Worm (Caenorhabditis elegans) whole organism, L4 larva: ENCODE results near the gene let-767.
A peak's percentile ranks its signal among the peaks of the same experiment; 100 is the strongest.

Experiments used
- R02D3.7 ChIP-seq: fragments of 150-350 bp; sonication (generic microtip); optimal IDR thresholded peaks from 3 replicates; lab custom pipeline; 2014; ENCODE audit warnings: missing biosample characterization, missing genetic modification characterization
- Y105C5A.15 ChIP-seq: fragments of 200-800 bp; sonication (Bioruptor generic); IDR thresholded peaks from 2 replicates; pipeline ENCODE4 v1.3.6; 2022; ENCODE audit warnings: missing genetic modification characterization, missing compliant biosample characterization
- Y48G9A.11 ChIP-seq: fragments of 200-800 bp; sonication (Bioruptor generic); IDR thresholded peaks from 2 replicates; pipeline ENCODE4 v1.3.6; 2022; ENCODE audit warnings: missing genetic modification reagents, missing genetic modification characterization, missing compliant biosample characterization
- Y5F2A.4 ChIP-seq: fragments of 200-800 bp; sonication (Bioruptor generic); optimal IDR thresholded peaks from 2 replicates; lab custom pipeline; 2018; ENCODE audit warnings: mild to moderate bottlenecking, missing genetic modification characterization, missing compliant biosample characterization
- Y75B8A.6 ChIP-seq: fragments of 200-800 bp; sonication (Bioruptor generic); IDR thresholded peaks from 2 replicates; pipeline ENCODE4 v1.3.6; 2022; ENCODE audit warnings: missing genetic modification reagents, missing genetic modification characterization, missing compliant biosample characterization
- ZK546.5 ChIP-seq, 2 experiments: sonication (generic microtip); optimal IDR thresholded peaks; 2 replicates each; lab custom pipeline; 2017; ENCODE audit warnings: missing biosample characterization in 2 of 2, missing genetic modification characterization in 2 of 2
- aha-1 ChIP-seq: fragments of 150-350 bp; peaks from one replicate; lab custom pipeline; 2014; ENCODE audit warnings: missing biosample characterization, missing genetic modification characterization
- arid-1 ChIP-seq: fragments of 200-800 bp; sonication (Bioruptor generic); conservative IDR thresholded peaks from 2 replicates; pipeline ENCODE4 v1.3.6; 2022; ENCODE audit warnings: missing genetic modification reagents, missing genetic modification characterization, missing compliant biosample characterization
- ceh-32 ChIP-seq: sonication (generic microtip); optimal IDR thresholded peaks from 2 replicates; lab custom pipeline; 2016; ENCODE audit warnings: mild to moderate bottlenecking, missing genetic modification characterization, missing compliant biosample characterization; ENCODE audit not compliant: poor library complexity
- ceh-62 ChIP-seq: sonication (generic microtip); optimal IDR thresholded peaks from 2 replicates; lab custom pipeline; 2017; ENCODE audit warnings: missing biosample characterization, missing genetic modification characterization
- ces-1 ChIP-seq: fragments of 150-350 bp; sonication (generic microtip); optimal IDR thresholded peaks from 4 replicates; lab custom pipeline; 2014; ENCODE audit warnings: missing biosample characterization, missing genetic modification reagents, missing genetic modification characterization
- ctbp-1 ChIP-seq: fragments of 200-800 bp; sonication (Bioruptor generic); IDR thresholded peaks from 2 replicates; pipeline ENCODE4 v1.3.6; 2022; ENCODE audit warnings: missing genetic modification reagents, missing genetic modification characterization, missing compliant biosample characterization
- daf-8 ChIP-seq: fragments of 200-800 bp; sonication (Bioruptor generic); IDR thresholded peaks from 2 replicates; pipeline ENCODE4 v1.3.6; 2022; ENCODE audit warnings: missing genetic modification characterization, missing compliant biosample characterization
- dmd-8 ChIP-seq: fragments of 200-800 bp; sonication (Bioruptor generic); IDR thresholded peaks from 2 replicates; pipeline ENCODE4 v1.3.6; 2022; ENCODE audit warnings: missing genetic modification characterization, missing compliant biosample characterization
- dmd-9 ChIP-seq: fragments of 200-800 bp; sonication (Bioruptor generic); IDR thresholded peaks from 2 replicates; pipeline ENCODE4 v1.3.6; 2022; ENCODE audit warnings: missing genetic modification reagents, missing genetic modification characterization, missing compliant biosample characterization
- fkh-10 ChIP-seq: fragments of 150-350 bp; optimal IDR thresholded peaks from 2 replicates; lab custom pipeline; 2014; ENCODE audit warnings: missing biosample characterization, missing genetic modification reagents, missing genetic modification characterization
- hif-1 ChIP-seq, 2 experiments: sonication (generic microtip); optimal IDR thresholded peaks; 2 replicates each; lab custom pipeline; 2016 to 2017; ENCODE audit warnings: missing compliant biosample characterization in 2 of 2, missing genetic modification characterization in 2 of 2, missing genetic modification reagents in 2 of 2, missing genotype in 2 of 2, mild to moderate bottlenecking in 1 of 2
- hlh-11 ChIP-seq: fragments of 200-800 bp; sonication (Bioruptor generic); optimal IDR thresholded peaks from 2 replicates; lab custom pipeline; 2018; ENCODE audit warnings: mild to moderate bottlenecking, missing genetic modification characterization, missing compliant biosample characterization
- lin-39 ChIP-seq: fragments of 150-350 bp; optimal IDR thresholded peaks from 2 replicates; lab custom pipeline; 2014; ENCODE audit warnings: missing biosample characterization, missing genetic modification reagents, missing genetic modification characterization
- madf-5 ChIP-seq, 2 experiments: fragments of 200-800 bp; sonication (Bioruptor generic); IDR thresholded peaks; 2 replicates each; pipeline ENCODE4 v1.3.6; 2022; ENCODE audit warnings: missing compliant biosample characterization in 2 of 2, missing genetic modification characterization in 2 of 2
- mes-2 ChIP-seq: sonication (generic microtip); optimal IDR thresholded peaks from 2 replicates; lab custom pipeline; 2016; ENCODE audit warnings: missing genotype, mild to moderate bottlenecking, missing genetic modification characterization, missing compliant biosample characterization; ENCODE audit not compliant: poor library complexity, severe bottlenecking
- mxl-2 ChIP-seq: fragments of 200-800 bp; sonication (Bioruptor generic); conservative IDR thresholded peaks from 2 replicates; pipeline ENCODE4 v1.3.6; 2022; ENCODE audit warnings: missing genetic modification reagents, missing genetic modification characterization, missing compliant biosample characterization
- nhr-102 ChIP-seq: sonication (generic microtip); optimal IDR thresholded peaks from 2 replicates; lab custom pipeline; 2016; ENCODE audit warnings: mild to moderate bottlenecking, missing genetic modification characterization, moderate library complexity, missing compliant biosample characterization
- nhr-25 ChIP-seq: sonication (generic microtip); optimal IDR thresholded peaks from 2 replicates; lab custom pipeline; 2017; ENCODE audit warnings: missing genetic modification characterization, mild to moderate bottlenecking, missing compliant biosample characterization, antibody characterized with exemption, moderate library complexity, borderline replicate concordance; ENCODE audit not compliant: insufficient read depth
- nhr-28 ChIP-seq: fragments of 150-350 bp; optimal IDR thresholded peaks from 2 replicates; lab custom pipeline; 2014; ENCODE audit warnings: missing biosample characterization, missing genetic modification characterization
- saeg-2 ChIP-seq: fragments of 200-800 bp; sonication (Bioruptor generic); IDR thresholded peaks from 2 replicates; pipeline ENCODE4 v1.3.6; 2022; ENCODE audit warnings: missing genetic modification reagents, missing genetic modification characterization, missing compliant biosample characterization
- sdz-12 ChIP-seq: fragments of 200-800 bp; sonication (Bioruptor generic); optimal IDR thresholded peaks from 2 replicates; lab custom pipeline; 2018; ENCODE audit warnings: mild to moderate bottlenecking, missing genetic modification characterization, missing compliant biosample characterization
- skn-1 ChIP-seq: fragments of 150-350 bp; optimal IDR thresholded peaks from 2 replicates; lab custom pipeline; 2014; ENCODE audit warnings: missing biosample characterization, missing genetic modification characterization
- spr-1 ChIP-seq: sonication (generic microtip); optimal IDR thresholded peaks from 2 replicates; lab custom pipeline; 2016; ENCODE audit warnings: mild to moderate bottlenecking, missing genetic modification characterization, missing compliant biosample characterization
- tag-97 ChIP-seq: fragments of 200-800 bp; sonication (Bioruptor generic); IDR thresholded peaks from 2 replicates; pipeline ENCODE4 v1.3.6; 2022; ENCODE audit warnings: missing genetic modification characterization, missing compliant biosample characterization
- tra-1 ChIP-seq: fragments of 200-800 bp; sonication (Bioruptor generic); IDR thresholded peaks from 2 replicates; pipeline ENCODE4 v1.3.6; 2022; ENCODE audit warnings: missing genetic modification reagents, missing genetic modification characterization, missing compliant biosample characterization
- unc-62 ChIP-seq, 3 experiments: fragments of 150-350 bp in 1 of 3; sonication (generic microtip); optimal IDR thresholded peaks in 2 of 3; peaks in 1 of 3; 1 replicate in 1 of 3; 2 replicates in 2 of 3; lab custom pipeline; 2014 to 2017; ENCODE audit warnings: missing biosample characterization in 3 of 3, missing genetic modification characterization in 3 of 3, missing genetic modification reagents in 3 of 3, missing genotype in 1 of 3
- zfp-2 ChIP-seq: sonication (generic microtip); optimal IDR thresholded peaks from 2 replicates; lab custom pipeline; 2016; ENCODE audit warnings: mild to moderate bottlenecking, missing genetic modification characterization, missing compliant biosample characterization

The let-767 gene

DNA sequence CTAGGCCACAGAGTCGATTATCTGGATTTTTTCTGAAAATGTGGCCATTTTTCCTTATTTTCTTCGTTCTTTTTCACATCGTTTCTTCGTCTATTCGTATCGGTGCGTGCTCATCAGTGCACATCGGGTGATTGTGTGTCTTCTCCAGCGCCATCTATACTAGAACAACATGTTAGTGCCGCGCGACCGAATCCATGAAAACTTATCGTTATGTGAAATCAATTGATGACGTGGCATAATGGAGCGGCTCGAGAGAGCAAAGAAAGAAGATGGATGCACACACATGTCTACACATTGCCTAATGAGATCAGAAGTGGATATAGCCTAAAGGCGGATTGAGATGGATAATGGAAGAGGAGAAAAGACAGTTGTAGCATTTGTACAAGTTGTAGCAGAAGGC lies 27.5 kb downstream of the let-767 start:
- TF ChIP-seq daf-8 (GFP tag; lab: Robert Waterston, UW) (no peak), unc-62 (GFP tag; optimal IDR thresholded peaks at IDR 0.05 in 1 of 2; lab: Kevin White, UChicago) (peak in 1 of 2 experiments; percentile 74), unc-62 (tag; optimal IDR thresholded peaks at IDR 0.05; lab: Kevin White, UChicago) (no peak), R02D3.7 (no peak), Y48G9A.11 (GFP tag; lab: Robert Waterston, UW) (no peak), aha-1 (peak; percentile 56)

DNA sequence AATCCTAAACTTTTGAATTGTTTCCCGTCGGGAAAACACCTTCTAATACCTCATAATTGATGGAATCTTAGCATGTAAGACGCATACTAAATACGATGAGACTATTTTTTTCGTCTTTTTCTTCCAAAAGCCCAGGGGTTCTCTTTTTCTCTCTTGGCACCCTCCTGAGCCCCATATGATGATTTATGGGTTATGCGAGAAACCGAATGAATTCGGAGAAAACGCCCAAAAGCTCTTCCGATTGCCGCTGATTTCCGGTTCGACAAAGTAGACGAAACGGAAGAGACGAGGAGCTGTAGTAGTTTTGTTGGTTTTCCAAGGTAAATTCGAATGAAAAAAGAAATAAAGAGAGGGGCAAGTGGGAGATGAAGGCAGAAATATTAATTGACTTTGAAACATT lies 28.3 kb downstream of the let-767 start:
- TF ChIP-seq Y5F2A.4 (GFP tag; lab: Kevin White, UChicago), result no peak
- no peak for TF ChIP-seq ceh-32
- TF ChIP-seq hlh-11, result no peak
- no peak for TF ChIP-seq nhr-25 (tag; lab: Kevin White, UChicago)
- TF ChIP-seq nhr-102 (tag; lab: Kevin White, UChicago), result no peak
- TF ChIP-seq ceh-62, result no peak
- TF ChIP-seq tra-1 (GFP tag; lab: Robert Waterston, UW), result no peak
- TF ChIP-seq fkh-10, result no peak
- TF ChIP-seq skn-1 (tag; lab: Kevin White, UChicago), result no peak
- no peak for TF ChIP-seq Y105C5A.15
- TF ChIP-seq lin-39, result no peak
- TF ChIP-seq tag-97 (GFP tag; lab: Robert Waterston, UW), result no peak
- no peak for TF ChIP-seq sdz-12 (GFP tag; lab: Kevin White, UChicago)
- TF ChIP-seq ZK546.5 (tag; optimal IDR thresholded peaks at IDR 0.05; lab: Kevin White, UChicago), result no peak
- TF ChIP-seq Y75B8A.6 (GFP tag; lab: Robert Waterston, UW), result no peak
- no peak for TF ChIP-seq arid-1 (GFP tag; lab: Robert Waterston, UW)

DNA sequence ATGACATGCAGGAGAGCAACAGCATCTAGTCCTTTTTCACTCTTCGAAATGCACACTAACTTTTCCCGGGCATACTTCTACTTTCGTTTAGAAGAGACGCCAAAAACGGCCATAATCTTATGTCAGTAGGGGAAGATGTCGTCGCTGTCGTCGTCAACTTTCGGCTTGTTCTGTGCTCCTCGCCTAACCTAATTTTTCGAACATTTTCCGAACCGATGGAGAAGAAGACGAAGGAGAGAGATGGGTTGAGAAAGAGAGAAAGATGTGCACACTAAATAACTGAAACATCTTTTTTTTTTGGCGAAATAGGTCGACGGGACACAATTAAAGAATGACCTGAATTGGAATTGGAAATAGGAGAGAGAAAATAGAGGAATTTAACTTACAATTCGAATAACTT lies 29.4 kb downstream of the let-767 start:
- TF ChIP-seq ces-1 (GFP tag; lab: Kevin White, UChicago) (peak; percentile 61), fkh-10 (peak; percentile 39), mxl-2 (no peak)

DNA sequence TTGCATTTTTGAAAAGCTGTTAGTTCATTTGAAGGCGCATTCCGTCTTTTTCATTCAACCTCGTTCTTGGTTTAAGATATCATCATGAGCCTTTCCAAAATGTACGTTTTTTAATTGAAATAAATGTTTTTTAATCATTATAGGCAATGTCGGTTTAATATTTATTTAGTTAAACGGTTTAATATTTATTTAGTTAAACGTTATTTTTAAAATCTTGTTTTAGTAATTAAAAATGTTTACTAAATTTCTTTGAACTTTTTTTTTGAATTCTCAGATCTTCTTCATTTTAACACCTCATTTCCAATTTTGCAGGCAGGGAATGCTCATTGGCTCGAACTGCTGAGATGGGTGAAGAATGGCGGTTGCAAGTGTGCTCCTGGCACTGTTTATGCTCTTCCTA lies 30.7 kb downstream of the let-767 start, which contains the start of gene gar-2:
Gene gar-2 (plus strand): TSS at position 301 of the 400 bp plus-strand sequence.
- TF ChIP-seq spr-1 (no peak), lin-39 (no peak), mes-2 (tag; lab: Kevin White, UChicago) (no peak), zfp-2 (tag; lab: Kevin White, UChicago) (no peak), hif-1 (tag; optimal IDR thresholded peaks at IDR 0.05; lab: Kevin White, UChicago) (no peak), saeg-2 (no peak), dmd-9 (GFP tag; lab: Robert Waterston, UW) (no peak), Y5F2A.4 (GFP tag; lab: Kevin White, UChicago) (no peak), sdz-12 (GFP tag; lab: Kevin White, UChicago) (no peak), tra-1 (GFP tag; lab: Robert Waterston, UW) (no peak), madf-5 (GFP tag; IDR thresholded peaks at IDR 0.05; lab: Robert Waterston, UW) (no peak), dmd-8 (GFP tag; lab: Robert Waterston, UW) (no peak), arid-1 (GFP tag; lab: Robert Waterston, UW) (no peak), hlh-11 (no peak), nhr-28 (no peak)

DNA sequence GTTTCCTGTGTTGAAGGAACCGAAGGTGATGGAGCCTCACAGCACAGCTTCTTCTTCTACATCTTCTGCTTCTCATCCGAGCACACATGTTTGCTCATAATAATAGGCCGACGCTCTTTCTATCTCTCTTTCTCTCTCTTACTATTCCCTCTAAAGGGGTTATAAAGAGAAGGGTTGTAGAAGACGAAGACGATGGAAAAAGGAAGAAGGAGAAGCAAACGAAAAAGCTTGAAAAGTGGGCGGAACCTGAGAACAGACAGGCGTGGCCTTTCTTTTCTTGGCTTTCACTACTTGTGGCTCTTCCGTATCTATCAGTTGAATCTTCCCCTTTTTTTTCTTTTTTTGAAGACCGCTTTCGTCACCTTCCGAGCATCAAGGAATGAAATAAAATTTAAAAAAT lies 31.9 kb downstream of the let-767 start:
- TF ChIP-seq dmd-9 (GFP tag; lab: Robert Waterston, UW) (no peak), ctbp-1 (0 out of 2 replicates have a peak, but pooled peaks have one; percentile 27), fkh-10 (peak; percentile 32)
